Worm (Caenorhabditis elegans) whole organism, L4/young adult: ENCODE results near the gene hst-3.1.

ENCODE experiments used
- W03F9.2 ChIP-seq: fragments of 150-350 bp; optimal IDR thresholded peaks from 2 replicates; lab custom pipeline; 2014; ENCODE audit warnings: missing biosample characterization, missing genetic modification characterization
- dao-5 ChIP-seq: sonication (generic microtip); optimal IDR thresholded peaks from 2 replicates; lab custom pipeline; 2016; ENCODE audit warnings: missing genotype, missing genetic modification characterization, moderate library complexity, missing compliant biosample characterization
- him-1 ChIP-seq: sonication (generic microtip); optimal IDR thresholded peaks from 2 replicates; lab custom pipeline; 2016; ENCODE audit warnings: missing genotype, missing genetic modification reagents, missing genetic modification characterization, missing compliant biosample characterization

DNA sequence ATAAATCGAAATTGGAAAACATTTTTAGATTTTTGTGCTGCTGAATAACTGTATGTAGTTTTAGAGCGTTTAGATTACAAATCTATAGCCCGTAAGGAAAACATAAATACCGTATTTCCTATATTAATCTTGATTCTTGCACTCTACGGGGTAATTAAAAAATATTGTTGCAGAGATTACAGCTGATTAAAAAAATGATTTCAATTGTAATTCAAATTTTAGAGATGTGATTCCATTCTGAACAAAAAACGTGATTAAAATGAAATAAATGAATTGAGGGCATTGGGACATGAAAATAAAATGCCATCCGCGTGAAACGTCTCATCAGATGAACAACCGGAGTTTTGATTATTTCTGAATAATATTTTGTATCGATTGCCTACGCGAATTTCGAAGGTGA lies 23.4 kb upstream of the hst-3.1 start, which contains the start of gene cpb-2:
- TF ChIP-seq dao-5 = no peak
- no peak for TF ChIP-seq W03F9.2 (tag; lab: Kevin White, UChicago)
- no peak for TF ChIP-seq him-1 (tag; lab: Kevin White, UChicago)
